Worm (Caenorhabditis elegans): ENCODE data around the gene mig-5.

Gene mig-5

DNA sequence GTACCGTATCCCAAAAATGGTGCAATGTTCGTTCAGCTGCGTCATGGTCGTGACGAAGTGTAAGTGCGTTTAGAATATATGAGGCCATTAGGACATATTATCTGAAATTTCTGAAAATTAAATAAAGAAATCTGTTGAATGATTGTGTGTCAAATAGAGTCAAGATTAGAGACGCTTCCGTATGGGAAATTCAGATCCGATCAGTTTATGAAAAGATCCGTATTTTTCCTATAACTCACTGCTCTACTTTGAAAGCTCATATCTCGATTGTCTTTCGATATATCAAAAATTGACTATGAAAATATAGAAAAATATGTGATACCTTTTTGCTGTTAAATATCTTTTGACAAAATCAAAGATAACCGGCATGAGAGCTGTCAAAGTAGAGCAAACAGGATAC is 4.5 kb downstream of the mig-5 start, which contains the start of gene T05C12.4:
TSS of gene T05C12.4 (minus strand) at position 101 of the 400 bp plus-strand sequence.
- TF ChIP-seq dmd-8 (GFP tag; IDR thresholded peaks at IDR 0.05) (no peak), lir-3 (tag; optimal IDR thresholded peaks at IDR 0.05) (no peak), tra-1 (GFP tag; IDR thresholded peaks at IDR 0.05) (no peak), php-3 (GFP tag; IDR thresholded peaks at IDR 0.05) (no peak), lim-7 (GFP tag; IDR thresholded peaks at IDR 0.05) (no peak), ceh-28 (tag; optimal IDR thresholded peaks at IDR 0.05) (no peak), mdt-29 (GFP tag; IDR thresholded peaks at IDR 0.05) (no peak), ceh-44 (GFP tag; IDR thresholded peaks at IDR 0.05) (no peak), lsy-2 (tag; optimal IDR thresholded peaks at IDR 0.05) (no peak), gei-8 (GFP tag; optimal IDR thresholded peaks at IDR 0.05) (no peak), lin-15B (tag; optimal IDR thresholded peaks at IDR 0.05) (no peak), nhr-10 (tag; optimal IDR thresholded peaks at IDR 0.05) (no peak), aly-2 (tag; optimal IDR thresholded peaks at IDR 0.05) (no peak), pqm-1 (tag; optimal IDR thresholded peaks at IDR 0.05) (no peak), lin-1 (GFP tag; IDR thresholded peaks at IDR 0.05) (no peak), ZK546.5 (tag; optimal IDR thresholded peaks at IDR 0.05) (no peak), ceh-32 (tag; optimal IDR thresholded peaks at IDR 0.05; ENCODE audit: poor library complexity) (no peak)

DNA sequence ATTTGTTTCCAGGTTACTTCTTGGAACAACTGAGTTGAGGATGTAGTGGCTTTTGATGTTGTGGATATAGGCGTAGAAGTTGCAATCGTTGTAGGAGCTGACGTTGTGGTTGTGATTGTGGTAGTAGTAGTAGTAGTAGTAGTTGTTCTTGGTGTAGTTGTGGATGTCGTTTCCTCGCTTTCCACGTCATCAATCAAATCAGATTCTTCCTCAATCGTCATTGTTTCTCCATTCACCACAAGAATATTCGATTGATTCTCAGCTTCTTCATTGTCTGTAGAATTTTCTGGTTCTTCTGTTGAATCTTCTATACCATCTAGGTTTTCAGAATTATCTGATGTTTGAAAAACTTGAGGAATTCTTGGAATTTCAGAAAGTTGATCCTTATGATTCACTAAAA is 6.2 kb downstream of the mig-5 start:
- peak in 1 of 2 experiments; percentile 91 for TF ChIP-seq unc-62 (GFP tag; optimal IDR thresholded peaks at IDR 0.05 in 1 of 2)
- no peak for TF ChIP-seq unc-62 (tag; optimal IDR thresholded peaks at IDR 0.05)
- TF ChIP-seq set-16 (GFP tag; IDR thresholded peaks at IDR 0.05) = no peak

DNA sequence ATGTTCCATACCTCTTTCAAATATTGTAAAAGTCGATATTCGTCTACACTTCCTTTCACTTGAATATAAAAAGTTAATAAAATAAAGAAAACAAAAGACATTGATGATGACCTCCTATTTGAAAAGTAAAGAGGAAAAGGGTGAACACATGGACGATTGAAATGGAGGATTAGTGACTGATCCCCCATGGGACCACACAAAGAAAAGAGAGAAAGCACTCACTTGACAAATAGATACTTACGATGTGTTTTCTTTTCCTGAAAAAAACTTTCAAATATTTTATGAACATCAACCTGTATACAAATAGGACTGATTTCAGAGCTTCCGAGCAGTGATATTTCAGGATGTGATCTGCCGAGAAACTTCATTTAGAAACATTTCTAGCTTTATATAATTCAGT is 7.7 kb downstream of the mig-5 start, which contains the start of gene acr-14:
TSS of gene acr-14 (minus strand) at position 101 of the 400 bp plus-strand sequence.
- TF ChIP-seq nhr-76 (tag; optimal IDR thresholded peaks at IDR 0.05) (no peak), daf-8 (GFP tag; IDR thresholded peaks at IDR 0.05) (no peak), arid-1 (GFP tag; conservative IDR thresholded peaks at IDR 0.05) (no peak), ztf-7 (tag; optimal IDR thresholded peaks at IDR 0.05) (no peak), ceh-44 (GFP tag; IDR thresholded peaks at IDR 0.05) (no peak), zip-11 (GFP tag; IDR thresholded peaks at IDR 0.05) (no peak), madf-9 (GFP tag; conservative IDR thresholded peaks at IDR 0.05) (no peak), aly-2 (tag; optimal IDR thresholded peaks at IDR 0.05) (no peak), cey-2 (tag; optimal IDR thresholded peaks at IDR 0.05; ENCODE audit: borderline replicate concordance, insufficient read depth) (no peak), ztf-11 (tag; optimal IDR thresholded peaks at IDR 0.05) (no peak), fos-1 (tag; optimal IDR thresholded peaks at IDR 0.05) (no peak), ceh-82 (tag; optimal IDR thresholded peaks at IDR 0.05) (no peak), nhr-41 (GFP tag; IDR thresholded peaks at IDR 0.05) (no peak), F26F4.8 (GFP tag; conservative IDR thresholded peaks at IDR 0.05) (no peak), mdt-29 (GFP tag; IDR thresholded peaks at IDR 0.05) (no peak), attf-4 (tag; optimal IDR thresholded peaks at IDR 0.05) (no peak), tag-97 (GFP tag; IDR thresholded peaks at IDR 0.05) (no peak), mep-1 (tag; optimal IDR thresholded peaks at IDR 0.05) (no peak), ama-1 (optimal IDR thresholded peaks at IDR 0.05) (no peak)

DNA sequence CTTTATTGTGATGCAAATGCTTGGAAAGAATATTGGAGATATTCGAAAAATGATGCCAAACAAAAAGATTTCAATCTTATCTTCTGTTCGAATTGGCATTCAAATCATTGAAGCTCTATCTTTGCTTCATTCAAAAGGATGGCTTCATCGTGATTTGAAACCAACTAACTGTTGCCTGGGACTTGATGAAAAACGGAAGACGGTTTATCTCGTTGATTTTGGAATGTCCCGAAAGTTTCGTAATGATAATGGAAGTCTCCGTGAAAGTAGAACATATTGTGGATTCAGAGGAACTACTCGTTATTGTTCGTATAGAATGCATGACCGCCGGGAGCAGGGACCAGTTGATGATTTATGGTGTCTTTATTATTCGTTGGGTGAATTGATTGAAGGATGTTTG is 10.7 kb downstream of the mig-5 start:
- TF ChIP-seq duxl-1 (tag; optimal IDR thresholded peaks at IDR 0.05; ENCODE audit: poor library complexity) = no peak
- peak in 1 of 2 experiments; percentile 91 for TF ChIP-seq unc-62 (GFP tag; optimal IDR thresholded peaks at IDR 0.05 in 1 of 2)
- no peak for TF ChIP-seq unc-62 (tag; optimal IDR thresholded peaks at IDR 0.05)

Measured in whole organism, L4 larva.